Worm (Caenorhabditis elegans): ENCODE data around the gene Y111B2A.1.

Gene Y111B2A.1

ce11 chrIII:12470589-12470988 is 24.9 kb downstream of the Y111B2A.1 start:
- TF ChIP-seq ZK546.5 (tag; optimal IDR thresholded peaks at IDR 0.05) (no peak), sma-9 (GFP tag; optimal IDR thresholded peaks at IDR 0.05) (no peak), sma-9 (tag; optimal IDR thresholded peaks at IDR 0.05) (no peak), nhr-23 (tag; optimal IDR thresholded peaks at IDR 0.05) (no peak), mdl-1 (tag; optimal IDR thresholded peaks at IDR 0.05) (no peak), nhr-21 (tag; optimal IDR thresholded peaks at IDR 0.05) (no peak), elt-3 (tag; optimal IDR thresholded peaks at IDR 0.05) (no peak), C34F6.9 (tag; optimal IDR thresholded peaks at IDR 0.05) (no peak), sma-3 (GFP tag; optimal IDR thresholded peaks at IDR 0.05) (no peak), ceh-82 (tag; optimal IDR thresholded peaks at IDR 0.05) (no peak), nhr-11 (tag; optimal IDR thresholded peaks at IDR 0.05) (no peak), ztf-11 (tag; optimal IDR thresholded peaks at IDR 0.05) (no peak), unc-39 (tag; optimal IDR thresholded peaks at IDR 0.05) (no peak), ceh-16 (tag; optimal IDR thresholded peaks at IDR 0.05) (no peak), nhr-6 (tag; optimal IDR thresholded peaks at IDR 0.05) (no peak), alr-1 (tag; optimal IDR thresholded peaks at IDR 0.05) (no peak)

- TF ChIP-seq Y55F3AM.14 (GFP tag; optimal IDR thresholded peaks at IDR 0.05) (no peak), dmd-4 (tag; optimal IDR thresholded peaks at IDR 0.05) (no peak), ztf-1 (GFP tag; conservative IDR thresholded peaks at IDR 0.05) (0 out of 2 replicates have a peak, but pooled peaks have one; percentile 8), nhr-6 (tag; optimal IDR thresholded peaks at IDR 0.05) (no peak)
These were observed 25.6 kb downstream of the Y111B2A.1 start for ce11 chrIII:12469800-12470199.

ce11 chrIII:12468869-12469268 is 26.6 kb downstream of the Y111B2A.1 start, which contains the start of gene Y49E10.29:
Y49E10.29 (plus strand) TSS chrIII:12469169.
- TF ChIP-seq ZK546.5 (tag; optimal IDR thresholded peaks at IDR 0.05): no peak
- TF ChIP-seq elt-3 (tag; optimal IDR thresholded peaks at IDR 0.05): no peak
- no peak for TF ChIP-seq nhr-11 (tag; optimal IDR thresholded peaks at IDR 0.05)
- no peak for TF ChIP-seq mbf-1 (tag; optimal IDR thresholded peaks at IDR 0.05)
- no peak for TF ChIP-seq fos-1 (tag; optimal IDR thresholded peaks at IDR 0.05)
- TF ChIP-seq egl-27 (tag; optimal IDR thresholded peaks at IDR 0.05): no peak
- TF ChIP-seq unc-39 (tag; optimal IDR thresholded peaks at IDR 0.05): no peak

ce11 chrIII:12466310-12466709 is 29.1 kb downstream of the Y111B2A.1 start, which contains the start of gene pstk-1:
pstk-1 (plus strand) TSS chrIII:12466610.
- TF ChIP-seq ztf-1 (GFP tag; conservative IDR thresholded peaks at IDR 0.05): no peak
- no peak for TF ChIP-seq Y55F3AM.14 (GFP tag; optimal IDR thresholded peaks at IDR 0.05)
- TF ChIP-seq dmd-4 (tag; optimal IDR thresholded peaks at IDR 0.05): no peak
- TF ChIP-seq gmeb-1 (tag; optimal IDR thresholded peaks at IDR 0.05): no peak
- TF ChIP-seq ceh-16 (tag; optimal IDR thresholded peaks at IDR 0.05): no peak
- TF ChIP-seq sma-9 (GFP tag; optimal IDR thresholded peaks at IDR 0.05): no peak
- no peak for TF ChIP-seq sma-9 (tag; optimal IDR thresholded peaks at IDR 0.05)
- TF ChIP-seq nhr-25 (tag; optimal IDR thresholded peaks at IDR 0.05): no peak
- no peak for TF ChIP-seq fos-1 (tag; optimal IDR thresholded peaks at IDR 0.05)
- TF ChIP-seq blmp-1 (tag; optimal IDR thresholded peaks at IDR 0.05; ENCODE audit: insufficient read depth): no peak
- TF ChIP-seq lsy-2 (tag; optimal IDR thresholded peaks at IDR 0.05): no peak
- TF ChIP-seq ztf-4 (tag; optimal IDR thresholded peaks at IDR 0.05): no peak
- no peak for TF ChIP-seq zag-1 (tag; optimal IDR thresholded peaks at IDR 0.05)
- TF ChIP-seq ceh-82 (tag; optimal IDR thresholded peaks at IDR 0.05): no peak
- TF ChIP-seq unc-55 (GFP tag; optimal IDR thresholded peaks at IDR 0.05): no peak

- TF ChIP-seq ZK546.5 (tag; optimal IDR thresholded peaks at IDR 0.05) (no peak), peb-1 (tag; optimal IDR thresholded peaks at IDR 0.05) (no peak), lsy-2 (tag; optimal IDR thresholded peaks at IDR 0.05) (no peak), lin-11 (tag; optimal IDR thresholded peaks at IDR 0.05) (no peak), Y55F3AM.14 (GFP tag; optimal IDR thresholded peaks at IDR 0.05) (no peak), nhr-237 (tag; optimal IDR thresholded peaks at IDR 0.05) (no peak), alr-1 (tag; optimal IDR thresholded peaks at IDR 0.05) (no peak), ama-1 (optimal IDR thresholded peaks at IDR 0.05) (no peak), lin-13 (GFP tag; optimal IDR thresholded peaks at IDR 0.05) (no peak), aly-2 (tag; optimal IDR thresholded peaks at IDR 0.05) (no peak), lin-39 (tag; optimal IDR thresholded peaks at IDR 0.05) (no peak), elt-3 (tag; optimal IDR thresholded peaks at IDR 0.05) (no peak), ceh-82 (tag; optimal IDR thresholded peaks at IDR 0.05) (no peak)
These were observed 36.5 kb downstream of the Y111B2A.1 start for ce11 chrIII:12458970-12459369.

Data from whole organism, L2 larva.